Worm (Caenorhabditis elegans) whole organism, L1 larva: ENCODE measurements around the gene dnpp-1.

Experiments used
- C04F5.9 ChIP-seq: sonication (generic microtip); optimal IDR thresholded peaks from 2 replicates; lab custom pipeline; 2016; ENCODE audit warnings: missing genetic modification characterization, missing compliant biosample characterization
- C16A3.4 ChIP-seq: fragments of 150-350 bp; optimal IDR thresholded peaks from 2 replicates; lab custom pipeline; 2014; ENCODE audit warnings: missing biosample characterization, missing genetic modification characterization
- C34B4.2 ChIP-seq: sonication (generic microtip); optimal IDR thresholded peaks from 2 replicates; lab custom pipeline; 2017; ENCODE audit warnings: mild to moderate bottlenecking, missing genetic modification characterization, missing compliant biosample characterization
- F16B12.6 ChIP-seq: fragments of 150-350 bp; optimal IDR thresholded peaks from 2 replicates; lab custom pipeline; 2014; ENCODE audit warnings: missing biosample characterization, missing genetic modification characterization
- aha-1 ChIP-seq: fragments of 150-350 bp; optimal IDR thresholded peaks from 2 replicates; lab custom pipeline; 2014; ENCODE audit warnings: missing biosample characterization, missing genetic modification characterization
- alr-1 ChIP-seq: fragments of 200-800 bp; sonication (Bioruptor generic); optimal IDR thresholded peaks from 2 replicates; lab custom pipeline; 2018; ENCODE audit warnings: borderline replicate concordance, mild to moderate bottlenecking, missing genetic modification characterization, missing compliant biosample characterization
- aly-2 ChIP-seq: fragments of 150-350 bp; optimal IDR thresholded peaks from 2 replicates; lab custom pipeline; 2014; ENCODE audit warnings: missing biosample characterization, missing genetic modification characterization
- ama-1 ChIP-seq: fragments of 150-350 bp; optimal IDR thresholded peaks from 2 replicates; lab custom pipeline; 2014
- blmp-1 ChIP-seq: fragments of 150-350 bp; optimal IDR thresholded peaks from 2 replicates; lab custom pipeline; 2014; ENCODE audit warnings: missing biosample characterization, missing genetic modification characterization
- ceh-63 ChIP-seq: fragments of 200-800 bp; sonication (Bioruptor generic); optimal IDR thresholded peaks from 2 replicates; lab custom pipeline; 2018; ENCODE audit warnings: mild to moderate bottlenecking, missing genetic modification characterization, missing compliant biosample characterization
- ceh-88 ChIP-seq: fragments of 200-800 bp; sonication (Bioruptor generic); IDR thresholded peaks from 2 replicates; pipeline ENCODE4 v1.3.6; 2022; ENCODE audit warnings: missing genetic modification characterization, missing compliant biosample characterization
- dsc-1 ChIP-seq: sonication (generic microtip); optimal IDR thresholded peaks from 2 replicates; lab custom pipeline; 2016; ENCODE audit warnings: mild to moderate bottlenecking, missing genetic modification characterization, missing compliant biosample characterization
- efl-1 ChIP-seq, 4 experiments: fragments of 150-350 bp; optimal IDR thresholded peaks in 3 of 4; peaks in 1 of 4; 1 replicate in 1 of 4; 2 replicates in 3 of 4; lab custom pipeline; 2014; ENCODE audit warnings: missing biosample characterization in 2 of 4, missing genetic modification characterization in 2 of 4, missing genetic modification reagents in 2 of 4
- efl-3 ChIP-seq: fragments of 200-800 bp; sonication (Bioruptor generic); optimal IDR thresholded peaks from 2 replicates; lab custom pipeline; 2018; ENCODE audit warnings: mild to moderate bottlenecking, missing genetic modification characterization, missing compliant biosample characterization
- egl-27 ChIP-seq, 2 experiments: fragments of 150-350 bp in 1 of 2; sonication (generic microtip); optimal IDR thresholded peaks; 3 replicates each; lab custom pipeline; 2017 to 2018; ENCODE audit warnings: missing biosample characterization in 2 of 2, missing genetic modification characterization in 2 of 2, missing genetic modification reagents in 2 of 2
- ets-5 ChIP-seq: fragments of 200-800 bp; sonication (Bioruptor generic); IDR thresholded peaks from 2 replicates; pipeline ENCODE4 v1.3.6; 2022; ENCODE audit warnings: missing genetic modification characterization, missing compliant biosample characterization
- fkh-4 ChIP-seq: sonication (generic microtip); optimal IDR thresholded peaks from 2 replicates; lab custom pipeline; 2016; ENCODE audit warnings: missing compliant biosample characterization, missing genetic modification characterization, borderline replicate concordance
- fkh-8 ChIP-seq: sonication (generic microtip); optimal IDR thresholded peaks from 2 replicates; lab custom pipeline; 2016; ENCODE audit warnings: mild to moderate bottlenecking, missing genetic modification characterization, missing compliant biosample characterization
- fos-1 ChIP-seq: fragments of 150-350 bp; optimal IDR thresholded peaks from 2 replicates; lab custom pipeline; 2014; ENCODE audit warnings: missing biosample characterization, missing genetic modification characterization
- irx-1 ChIP-seq: sonication (generic microtip); optimal IDR thresholded peaks from 2 replicates; lab custom pipeline; 2016; ENCODE audit warnings: missing genetic modification characterization, missing compliant biosample characterization
- isw-1 ChIP-seq: fragments of 200-800 bp; sonication (Bioruptor generic); IDR thresholded peaks from 2 replicates; pipeline ENCODE4 v1.3.6; 2022; ENCODE audit warnings: missing genetic modification characterization, missing compliant biosample characterization
- jun-1 ChIP-seq: fragments of 150-350 bp; optimal IDR thresholded peaks from 2 replicates; lab custom pipeline; 2014; ENCODE audit warnings: missing biosample characterization, missing genetic modification reagents, missing genetic modification characterization
- lin-13 ChIP-seq: fragments of 150-350 bp; optimal IDR thresholded peaks from 2 replicates; lab custom pipeline; 2014; ENCODE audit warnings: missing biosample characterization, missing genetic modification reagents, missing genetic modification characterization
- lin-14 ChIP-seq: fragments of 200-800 bp; sonication (Bioruptor generic); optimal IDR thresholded peaks from 2 replicates; lab custom pipeline; 2018; ENCODE audit warnings: mild to moderate bottlenecking, missing genetic modification characterization, moderate library complexity, missing compliant biosample characterization
- lin-35 ChIP-seq, 2 experiments: fragments of 150-350 bp; optimal IDR thresholded peaks; 2 replicates each; lab custom pipeline; 2014; ENCODE audit warnings: missing biosample characterization in 2 of 2, missing genetic modification characterization in 2 of 2, missing genetic modification reagents in 2 of 2
- lin-39 ChIP-seq: fragments of 150-350 bp; optimal IDR thresholded peaks from 2 replicates; lab custom pipeline; 2014; ENCODE audit warnings: missing biosample characterization, missing genetic modification reagents, missing genetic modification characterization
- lsy-2 ChIP-seq, 2 experiments: fragments of 150-350 bp; optimal IDR thresholded peaks; 2 replicates each; lab custom pipeline; 2014; ENCODE audit warnings: missing biosample characterization in 2 of 2, missing genetic modification characterization in 2 of 2
- mab-9 ChIP-seq: fragments of 200-800 bp; sonication (Bioruptor generic); IDR thresholded peaks from 2 replicates; pipeline ENCODE4 v1.3.6; 2022; ENCODE audit warnings: missing genetic modification reagents, missing genetic modification characterization, missing compliant biosample characterization
- mdl-1 ChIP-seq, 2 experiments: fragments of 150-350 bp; optimal IDR thresholded peaks; 2 replicates each; lab custom pipeline; 2014 to 2017; ENCODE audit warnings: missing biosample characterization in 2 of 2, missing genetic modification characterization in 2 of 2, inconsistent platforms in 1 of 2
- mef-2 ChIP-seq: fragments of 150-350 bp; optimal IDR thresholded peaks from 2 replicates; lab custom pipeline; 2014; ENCODE audit warnings: missing biosample characterization, missing genetic modification characterization
- mep-1 ChIP-seq: fragments of 150-350 bp; optimal IDR thresholded peaks from 2 replicates; lab custom pipeline; 2014; ENCODE audit warnings: missing biosample characterization, missing genetic modification characterization
- nhr-11 ChIP-seq: fragments of 150-350 bp; optimal IDR thresholded peaks from 2 replicates; lab custom pipeline; 2014; ENCODE audit warnings: missing biosample characterization, missing genetic modification characterization
- nhr-12 ChIP-seq: sonication (generic microtip); optimal IDR thresholded peaks from 2 replicates; lab custom pipeline; 2017; ENCODE audit warnings: missing biosample characterization, missing genetic modification characterization
- nhr-20 ChIP-seq: sonication (generic microtip); optimal IDR thresholded peaks from 2 replicates; lab custom pipeline; 2016; ENCODE audit warnings: mild to moderate bottlenecking, missing genetic modification characterization, missing compliant biosample characterization
- nhr-237 ChIP-seq: fragments of 150-350 bp; optimal IDR thresholded peaks from 2 replicates; lab custom pipeline; 2014; ENCODE audit warnings: missing biosample characterization, missing genetic modification characterization
- nhr-28 ChIP-seq: fragments of 150-350 bp; optimal IDR thresholded peaks from 2 replicates; lab custom pipeline; 2014; ENCODE audit warnings: missing biosample characterization, missing genetic modification characterization
- nhr-47 ChIP-seq: sonication (generic microtip); optimal IDR thresholded peaks from 2 replicates; lab custom pipeline; 2016; ENCODE audit warnings: mild to moderate bottlenecking, missing genetic modification characterization, moderate library complexity, missing compliant biosample characterization
- nhr-76 ChIP-seq: sonication (generic microtip); optimal IDR thresholded peaks from 2 replicates; lab custom pipeline; 2017; ENCODE audit warnings: missing biosample characterization, missing genetic modification characterization
- nhr-84 ChIP-seq: sonication (generic microtip); optimal IDR thresholded peaks from 2 replicates; lab custom pipeline; 2017; ENCODE audit warnings: missing biosample characterization, missing genetic modification characterization
- nhr-85 ChIP-seq: sonication (generic microtip); peaks from one replicate; lab custom pipeline; 2016; ENCODE audit warnings: missing genetic modification characterization, inconsistent platforms, missing compliant biosample characterization
- pag-3 ChIP-seq: sonication (generic microtip); optimal IDR thresholded peaks from 2 replicates; lab custom pipeline; 2017; ENCODE audit warnings: missing genetic modification characterization, mild to moderate bottlenecking, missing compliant biosample characterization, antibody characterized with exemption, borderline replicate concordance; ENCODE audit not compliant: insufficient read depth
- pax-3 ChIP-seq: fragments of 200-800 bp; sonication (Bioruptor generic); optimal IDR thresholded peaks from 2 replicates; lab custom pipeline; 2018; ENCODE audit warnings: mild to moderate bottlenecking, missing genetic modification characterization, moderate library complexity, missing compliant biosample characterization
- pqm-1 ChIP-seq: sonication (generic microtip); optimal IDR thresholded peaks from 3 replicates; lab custom pipeline; 2017; ENCODE audit warnings: missing biosample characterization, missing genetic modification characterization
- snpc-4 ChIP-seq: fragments of 150-350 bp; optimal IDR thresholded peaks from 2 replicates; lab custom pipeline; 2014; ENCODE audit warnings: missing biosample characterization, missing genetic modification characterization
- snu-23 ChIP-seq: sonication (generic microtip); optimal IDR thresholded peaks from 2 replicates; lab custom pipeline; 2016; ENCODE audit warnings: missing genetic modification characterization, missing compliant biosample characterization
- sptf-1 ChIP-seq: fragments of 150-350 bp; optimal IDR thresholded peaks from 2 replicates; lab custom pipeline; 2014; ENCODE audit warnings: missing biosample characterization, missing genetic modification characterization
- sup-37 ChIP-seq: fragments of 200-800 bp; sonication (Bioruptor generic); optimal IDR thresholded peaks from 2 replicates; lab custom pipeline; 2018; ENCODE audit warnings: mild to moderate bottlenecking, missing genetic modification characterization, missing compliant biosample characterization
- tbx-2 ChIP-seq: sonication (generic microtip); optimal IDR thresholded peaks from 2 replicates; lab custom pipeline; 2016; ENCODE audit warnings: missing genetic modification characterization, missing compliant biosample characterization
- tlp-1 ChIP-seq: fragments of 150-350 bp; optimal IDR thresholded peaks from 2 replicates; lab custom pipeline; 2014; ENCODE audit warnings: missing biosample characterization, missing genetic modification characterization
- unc-130 ChIP-seq: fragments of 150-350 bp; optimal IDR thresholded peaks from 2 replicates; lab custom pipeline; 2017; ENCODE audit warnings: missing biosample characterization, missing genetic modification characterization, inconsistent platforms
- vab-15 ChIP-seq: sonication (generic microtip); optimal IDR thresholded peaks from 2 replicates; lab custom pipeline; 2017; ENCODE audit warnings: missing genotype, mild to moderate bottlenecking, missing genetic modification characterization, missing compliant biosample characterization
- zag-1 ChIP-seq: fragments of 150-350 bp; optimal IDR thresholded peaks from 2 replicates; lab custom pipeline; 2014; ENCODE audit warnings: missing biosample characterization, missing genetic modification characterization
- zip-4 ChIP-seq: fragments of 200-800 bp; sonication (Bioruptor generic); optimal IDR thresholded peaks from 2 replicates; lab custom pipeline; 2018; ENCODE audit warnings: mild to moderate bottlenecking, missing genetic modification characterization, moderate library complexity, missing compliant biosample characterization
- ztf-4 ChIP-seq: fragments of 150-350 bp; optimal IDR thresholded peaks from 2 replicates; lab custom pipeline; 2014; ENCODE audit warnings: missing biosample characterization, missing genetic modification characterization

The dnpp-1 gene

DNA sequence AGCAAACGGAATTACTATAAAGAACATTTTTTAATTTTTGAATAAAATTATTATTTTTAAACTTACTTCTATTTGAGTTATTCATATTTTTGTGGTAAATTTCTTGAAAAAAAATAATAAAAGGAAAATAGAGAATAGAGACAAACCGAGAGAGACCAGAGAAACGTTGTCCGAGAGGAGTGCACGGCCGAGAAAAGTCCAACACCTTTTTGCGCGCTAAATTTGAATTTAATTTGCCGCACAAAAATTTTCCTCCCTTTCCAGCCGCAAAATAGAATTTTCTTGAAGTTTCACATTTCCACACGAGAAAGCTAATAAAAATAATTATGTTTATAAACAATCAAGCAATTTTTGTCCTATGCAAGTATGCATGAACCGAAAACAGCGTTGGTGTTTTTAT is 8.2 kb upstream of the dnpp-1 start, which contains the start of the genes F01F1.11 and F01F1.3:
F01F1.11 (minus strand) TSS at position 118 of the 400 bp plus-strand sequence.
F01F1.3 (plus strand) TSS at position 179 of the 400 bp plus-strand sequence.
- TF ChIP-seq snu-23 (GFP tag; lab: Kevin White, UChicago) (peak; percentile 90), irx-1 (tag; lab: Kevin White, UChicago) (peak; percentile 91), lin-39 (tag; lab: Kevin White, UChicago) (peak; percentile 31), ceh-63 (no peak), nhr-20 (tag; lab: Kevin White, UChicago) (peak; percentile 89), nhr-76 (no peak), vab-15 (tag; lab: Kevin White, UChicago) (no peak), blmp-1 (peak; percentile 81), pag-3 (tag; lab: Kevin White, UChicago) (no peak), F16B12.6 (tag; lab: Kevin White, UChicago) (peak; percentile 48), C34B4.2 (no peak), zag-1 (tag; lab: Kevin White, UChicago) (no peak), snpc-4 (tag; lab: Kevin White, UChicago) (peak; percentile 2), sptf-1 (tag; lab: Kevin White, UChicago) (no peak), aly-2 (tag; lab: Kevin White, UChicago) (peak; percentile 51), nhr-237 (tag; lab: Kevin White, UChicago) (no peak), mef-2 (tag; lab: Kevin White, UChicago) (peak; percentile 13), nhr-12 (tag; lab: Kevin White, UChicago) (no peak), nhr-84 (tag; lab: Kevin White, UChicago) (no peak), jun-1 (tag; lab: Kevin White, UChicago) (peak; percentile 72), alr-1 (tag; lab: Kevin White, UChicago) (no peak), lin-35 (GFP tag; optimal IDR thresholded peaks at IDR 0.05; lab: Kevin White, UChicago) (peak; percentile 97 to 98), sup-37 (GFP tag; lab: Kevin White, UChicago) (peak; percentile 12), fkh-4 (tag; lab: Kevin White, UChicago) (peak; percentile 81), ceh-88 (no peak), tlp-1 (tag; lab: Kevin White, UChicago) (no peak), nhr-28 (no peak), nhr-47 (tag; lab: Kevin White, UChicago) (peak; percentile 93), pqm-1 (tag; lab: Kevin White, UChicago) (no peak), pax-3 (tag; lab: Kevin White, UChicago) (peak; percentile 88), aha-1 (tag; lab: Kevin White, UChicago) (no peak), zip-4 (peak; percentile 51), egl-27 (tag; optimal IDR thresholded peaks at IDR 0.05; lab: Kevin White, UChicago) (no peak), efl-1 (optimal IDR thresholded peaks at IDR 0.05; lab: Kevin White, UChicago) (peak; percentile 97 to 98), efl-1 (GFP tag; optimal IDR thresholded peaks at IDR 0.05 in 1 of 2; lab: Kevin White, UChicago) (peak; percentile 96 to 100), C16A3.4 (tag; lab: Kevin White, UChicago) (peak; percentile 81), fkh-8 (tag; lab: Kevin White, UChicago) (peak; percentile 83), lin-13 (GFP tag; lab: Kevin White, UChicago) (peak; percentile 83), fos-1 (tag; lab: Kevin White, UChicago) (peak; percentile 57), tbx-2 (tag; lab: Kevin White, UChicago) (peak; percentile 91), dsc-1 (peak; percentile 59), ama-1 (no peak), nhr-85 (peak; percentile 96), mdl-1 (tag; optimal IDR thresholded peaks at IDR 0.05; lab: Kevin White, UChicago) (peak in 1 of 2 experiments; percentile 57), isw-1 (GFP tag; lab: Robert Waterston, UW) (peak; percentile 78), lin-14 (GFP tag; lab: Kevin White, UChicago) (peak; percentile 85), ztf-4 (tag; lab: Kevin White, UChicago) (no peak), efl-3 (GFP tag; lab: Kevin White, UChicago) (peak; percentile 48), unc-130 (peak; percentile 74), mep-1 (peak; percentile 78), nhr-11 (tag; lab: Kevin White, UChicago) (peak; percentile 43), mab-9 (GFP tag; lab: Robert Waterston, UW) (peak; percentile 64), lsy-2 (tag; optimal IDR thresholded peaks at IDR 0.05; lab: Kevin White, UChicago) (peak; percentile 84 to 88), ets-5 (GFP tag; lab: Robert Waterston, UW) (no peak), C04F5.9 (peak; percentile 86)
